Fruit fly (Drosophila melanogaster) whole organism, wandering third instar larva: Measurements from ENCODE around the gene Uch-L5R.

Experiments
- Abd-B ChIP-seq: fragments of >200 bp; optimal IDR thresholded peaks from 2 replicates; lab custom pipeline; 2017; ENCODE audit warnings: missing biosample characterization, missing genetic modification characterization
- CG32264 ChIP-seq: fragments of 200-800 bp; sonication (Bioruptor generic); optimal IDR thresholded peaks from 2 replicates; lab custom pipeline; 2016; ENCODE audit warnings: missing biosample characterization, missing genetic modification characterization
- CG9705 ChIP-seq: fragments of 200-800 bp; sonication (Bioruptor generic); optimal IDR thresholded peaks from 2 replicates; lab custom pipeline; 2018; ENCODE audit warnings: missing biosample characterization, mild to moderate bottlenecking, missing genetic modification characterization
- CrebA ChIP-seq: fragments of 200-800 bp; sonication (Bioruptor generic); optimal IDR thresholded peaks from 2 replicates; lab custom pipeline; 2016; ENCODE audit warnings: missing biosample characterization, mild to moderate bottlenecking, missing genetic modification characterization, borderline replicate concordance
- Dfd ChIP-seq: fragments of >200 bp; optimal IDR thresholded peaks from 2 replicates; lab custom pipeline; 2017; ENCODE audit warnings: missing biosample characterization, missing genetic modification characterization
- Dif ChIP-seq: fragments of 200-275, 200-300 bp; sonication (Bioruptor generic); optimal IDR thresholded peaks from 2 replicates; lab custom pipeline; 2018; ENCODE audit warnings: missing biosample characterization, missing genetic modification characterization; ENCODE audit not compliant: partially characterized antibody
- GATAd ChIP-seq: sonication (Bioruptor generic); optimal IDR thresholded peaks from 2 replicates; lab custom pipeline; 2016; ENCODE audit warnings: missing biosample characterization, missing genetic modification characterization
- HLH106 ChIP-seq: fragments of 200-800 bp; optimal IDR thresholded peaks from 3 replicates; lab custom pipeline; 2019; ENCODE audit warnings: missing biosample characterization, mild to moderate bottlenecking, missing genetic modification characterization, moderate library complexity
- Hnf4 ChIP-seq: fragments of 200-800 bp; sonication (Bioruptor generic); optimal IDR thresholded peaks from 2 replicates; lab custom pipeline; 2016; ENCODE audit warnings: missing biosample characterization, mild to moderate bottlenecking, missing genetic modification characterization
- Hr78 ChIP-seq: fragments of >200 bp; optimal IDR thresholded peaks from 2 replicates; lab custom pipeline; 2017; ENCODE audit warnings: missing biosample characterization, missing genetic modification characterization
- Hr83 ChIP-seq: fragments of 200-300 bp; sonication (Bioruptor generic); optimal IDR thresholded peaks from 2 replicates; lab custom pipeline; 2016; ENCODE audit warnings: missing biosample characterization, mild to moderate bottlenecking, missing genetic modification characterization, moderate library complexity; ENCODE audit not compliant: poor library complexity, severe bottlenecking
- Jra ChIP-seq: sonication (Bioruptor generic); optimal IDR thresholded peaks from 2 replicates; lab custom pipeline; 2016; ENCODE audit warnings: missing biosample characterization, missing genetic modification characterization
- Mio ChIP-seq: sonication (Bioruptor generic); optimal IDR thresholded peaks from 2 replicates; lab custom pipeline; 2016; ENCODE audit warnings: missing biosample characterization, missing genetic modification characterization
- Myc ChIP-seq: fragments of >200 bp; optimal IDR thresholded peaks from 2 replicates; lab custom pipeline; 2017
- N ChIP-seq: fragments of >200 bp; optimal IDR thresholded peaks from 2 replicates; lab custom pipeline; 2018; ENCODE audit warnings: missing biosample characterization, missing external identifiers, missing genetic modification characterization
- Rel ChIP-seq, 2 experiments: fragments of 200-800 bp; sonication (Bioruptor generic) in 1 of 2; optimal IDR thresholded peaks; 2 replicates in 1 of 2; 3 replicates in 1 of 2; lab custom pipeline; 2016 to 2019; ENCODE audit warnings: mild to moderate bottlenecking in 2 of 2, missing biosample characterization in 2 of 2, missing genetic modification characterization in 2 of 2, moderate library complexity in 1 of 2
- Sp1 ChIP-seq: fragments of 200-800 bp; sonication (Bioruptor generic); optimal IDR thresholded peaks from 3 replicates; lab custom pipeline; 2019; ENCODE audit warnings: missing biosample characterization, mild to moderate bottlenecking, missing genetic modification characterization, moderate library complexity
- Vsx2 ChIP-seq: fragments of 200-300, 225-300 bp; sonication (Bioruptor generic); optimal IDR thresholded peaks from 2 replicates; lab custom pipeline; 2018; ENCODE audit warnings: missing biosample characterization, missing genetic modification characterization; ENCODE audit not compliant: partially characterized antibody
- br ChIP-seq: fragments of 200-800 bp; sonication (Bioruptor generic); optimal IDR thresholded peaks from 2 replicates; lab custom pipeline; 2016; ENCODE audit warnings: missing biosample characterization, missing genetic modification characterization
- brk ChIP-seq: fragments of 200-800 bp; sonication (Bioruptor generic); optimal IDR thresholded peaks from 2 replicates; lab custom pipeline; 2016; ENCODE audit warnings: missing biosample characterization, mild to moderate bottlenecking, missing genetic modification characterization
- dl ChIP-seq, 2 experiments: fragments of 175-275, 200-275 bp in 1 of 2; fragments of 200-275 bp in 1 of 2; sonication (Bioruptor generic); optimal IDR thresholded peaks; lab custom pipeline; 2018; ENCODE audit warnings: mild to moderate bottlenecking in 2 of 2, missing biosample characterization in 2 of 2, missing genetic modification characterization in 2 of 2, moderate library complexity in 2 of 2; ENCODE audit not compliant: partially characterized antibody in 2 of 2, insufficient read depth in 1 of 2
- dmrt93B ChIP-seq: fragments of 200-800 bp; sonication (Bioruptor generic); optimal IDR thresholded peaks from 2 replicates; lab custom pipeline; 2018; ENCODE audit warnings: missing biosample characterization, mild to moderate bottlenecking, missing genetic modification characterization
- dsf ChIP-seq: sonication (Bioruptor generic); optimal IDR thresholded peaks from 2 replicates; lab custom pipeline; 2016; ENCODE audit warnings: missing biosample characterization, missing genetic modification characterization, borderline replicate concordance
- ey ChIP-seq: fragments of 200-800 bp; sonication (Bioruptor generic); optimal IDR thresholded peaks from 2 replicates; lab custom pipeline; 2016; ENCODE audit warnings: missing biosample characterization, missing genetic modification characterization
- fru ChIP-seq: fragments of 200-800 bp; sonication (Bioruptor generic); optimal IDR thresholded peaks from 3 replicates; lab custom pipeline; 2016; ENCODE audit warnings: missing biosample characterization, mild to moderate bottlenecking, missing genetic modification characterization
- h ChIP-seq: fragments of 200-800 bp; sonication (Bioruptor generic); optimal IDR thresholded peaks from 3 replicates; lab custom pipeline; 2016; ENCODE audit warnings: missing biosample characterization, mild to moderate bottlenecking, missing genetic modification characterization
- jim ChIP-seq: fragments of 175-275, 200-325 bp; sonication (Bioruptor generic); optimal IDR thresholded peaks from 2 replicates; lab custom pipeline; 2016; ENCODE audit warnings: missing biosample characterization, mild to moderate bottlenecking, missing genetic modification characterization
- lola ChIP-seq: fragments of >200 bp; optimal IDR thresholded peaks from 2 replicates; lab custom pipeline; 2017; ENCODE audit warnings: missing biosample characterization, missing genetic modification characterization
- pan ChIP-seq: fragments of >200 bp; optimal IDR thresholded peaks from 2 replicates; lab custom pipeline; 2017
- psq ChIP-seq: fragments of 200-800 bp; sonication (Bioruptor generic); optimal IDR thresholded peaks from 3 replicates; lab custom pipeline; 2017; ENCODE audit warnings: missing biosample characterization, mild to moderate bottlenecking, missing genetic modification characterization, moderate library complexity
- rgr ChIP-seq: fragments of 200-800 bp; sonication (Bioruptor generic); optimal IDR thresholded peaks from 3 replicates; lab custom pipeline; 2016; ENCODE audit warnings: missing biosample characterization, mild to moderate bottlenecking, missing genetic modification characterization
- sage ChIP-seq: fragments of 200-800 bp; sonication (Bioruptor generic); optimal IDR thresholded peaks from 2 replicates; lab custom pipeline; 2016; ENCODE audit warnings: missing biosample characterization, mild to moderate bottlenecking, missing genetic modification characterization
- sv ChIP-seq: fragments of 200-800 bp; sonication (Bioruptor generic); optimal IDR thresholded peaks from 3 replicates; lab custom pipeline; 2016; ENCODE audit warnings: missing biosample characterization, missing genetic modification characterization
- tai ChIP-seq: sonication (Bioruptor generic); optimal IDR thresholded peaks from 2 replicates; lab custom pipeline; 2016; ENCODE audit warnings: missing biosample characterization, missing genetic modification characterization
- usp ChIP-seq: fragments of >200 bp; optimal IDR thresholded peaks from 2 replicates; lab custom pipeline; 2017; ENCODE audit warnings: missing biosample characterization, missing genetic modification characterization
- woc ChIP-seq: sonication (Bioruptor generic); optimal IDR thresholded peaks from 2 replicates; lab custom pipeline; 2016; ENCODE audit warnings: missing biosample characterization, mild to moderate bottlenecking, missing genetic modification characterization

The Uch-L5R gene

dm6 chrX:12056535-12056934, at the start of gene Uch-L5R:
Gene Uch-L5R, minus strand, starts transcription at chrX:12056635.
- no peak for TF ChIP-seq sage (GFP tag; lab: Kevin White, UChicago)
- TF ChIP-seq CrebA = no peak
- no peak for TF ChIP-seq brk (GFP tag; lab: Kevin White, UChicago)
- TF ChIP-seq h (GFP tag; lab: Kevin White, UChicago) = no peak
- no peak for TF ChIP-seq sv (GFP tag; lab: Kevin White, UChicago)
- no peak for TF ChIP-seq Hnf4
- TF ChIP-seq Sp1 (GFP tag; lab: Kevin White, UChicago) = no peak
- TF ChIP-seq N (GFP tag; lab: Kevin White, UChicago) = no peak
- TF ChIP-seq dmrt93B (GFP tag; lab: Kevin White, UChicago) = no peak
- no peak for TF ChIP-seq CG9705
- no peak for TF ChIP-seq Vsx2 (GFP tag; lab: Kevin White, UChicago)
- no peak for TF ChIP-seq Myc (lab: Kevin White, UChicago)
- TF ChIP-seq Rel (GFP tag; optimal IDR thresholded peaks at IDR 0.05; lab: Kevin White, UChicago) = no peak
- TF ChIP-seq Rel (tag; optimal IDR thresholded peaks at IDR 0.05; lab: Kevin White, UChicago) = no peak
- TF ChIP-seq Mio (GFP tag; lab: Kevin White, UChicago) = no peak
- TF ChIP-seq dsf = no peak
- no peak for TF ChIP-seq usp
- no peak for TF ChIP-seq pan (lab: Kevin White, UChicago)
- TF ChIP-seq ey (GFP tag; lab: Kevin White, UChicago) = no peak
- no peak for TF ChIP-seq Dif (GFP tag; lab: Kevin White, UChicago)

DNA sequence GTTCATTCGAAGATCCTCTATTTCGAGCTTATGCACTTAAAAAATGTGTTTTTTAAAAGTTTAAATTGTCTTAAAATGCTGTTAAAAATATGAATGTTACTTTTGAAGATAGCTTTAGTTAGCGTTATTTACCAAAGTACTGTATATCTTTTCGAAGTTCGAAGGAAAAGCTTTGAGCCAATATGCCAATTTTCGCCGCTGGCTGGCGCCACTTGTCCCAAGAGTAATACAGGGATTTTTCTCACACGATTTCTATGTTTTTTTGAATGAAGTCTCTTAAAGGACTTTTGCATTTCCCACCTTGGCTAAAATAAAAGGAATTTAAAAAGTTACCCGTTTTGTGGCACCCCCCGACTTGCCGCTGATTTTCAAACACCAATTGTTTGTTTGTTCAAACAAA, 47.8 kb upstream of the Uch-L5R start:
- no peak for TF ChIP-seq GATAd (GFP tag; lab: Kevin White, UChicago)
- no peak for TF ChIP-seq Jra (GFP tag; lab: Kevin White, UChicago)
- no peak for TF ChIP-seq dmrt93B (GFP tag; lab: Kevin White, UChicago)
- no peak for TF ChIP-seq brk (GFP tag; lab: Kevin White, UChicago)
- TF ChIP-seq N (GFP tag; lab: Kevin White, UChicago) = no peak
- TF ChIP-seq dsf = no peak
- no peak for TF ChIP-seq Hr83 (GFP tag; lab: Kevin White, UChicago)
- no peak for TF ChIP-seq psq (GFP tag; lab: Kevin White, UChicago)
- TF ChIP-seq Hnf4 = no peak
- no peak for TF ChIP-seq Vsx2 (GFP tag; lab: Kevin White, UChicago)
- TF ChIP-seq CrebA = no peak
- no peak for TF ChIP-seq Dfd (GFP tag; lab: Kevin White, UChicago)
- TF ChIP-seq Abd-B (GFP tag; lab: Kevin White, UChicago) = no peak
- no peak for TF ChIP-seq rgr
- no peak for TF ChIP-seq lola (GFP tag; lab: Kevin White, UChicago)
- TF ChIP-seq br (GFP tag; lab: Kevin White, UChicago) = no peak
- TF ChIP-seq Mio (GFP tag; lab: Kevin White, UChicago) = no peak

dm6 chrX:12103740-12104139, 47.3 kb upstream of the Uch-L5R start, which contains the start of gene CG11356:
Gene CG11356, minus strand, starts transcription at chrX:12103840.
- TF ChIP-seq Dfd (GFP tag; lab: Kevin White, UChicago) (no peak), h (GFP tag; lab: Kevin White, UChicago) (no peak), CG9705 (no peak), woc (GFP tag; lab: Kevin White, UChicago) (no peak), psq (GFP tag; lab: Kevin White, UChicago) (no peak), Mio (GFP tag; lab: Kevin White, UChicago) (no peak), Vsx2 (GFP tag; lab: Kevin White, UChicago) (no peak), sv (GFP tag; lab: Kevin White, UChicago) (no peak), CrebA (no peak), Sp1 (GFP tag; lab: Kevin White, UChicago) (no peak), Dif (GFP tag; lab: Kevin White, UChicago) (no peak), N (GFP tag; lab: Kevin White, UChicago) (no peak), brk (GFP tag; lab: Kevin White, UChicago) (no peak), dmrt93B (GFP tag; lab: Kevin White, UChicago) (no peak), tai (no peak), rgr (no peak), Hr78 (no peak), fru (no peak), dsf (no peak), HLH106 (tag; lab: Kevin White, UChicago) (no peak)

DNA sequence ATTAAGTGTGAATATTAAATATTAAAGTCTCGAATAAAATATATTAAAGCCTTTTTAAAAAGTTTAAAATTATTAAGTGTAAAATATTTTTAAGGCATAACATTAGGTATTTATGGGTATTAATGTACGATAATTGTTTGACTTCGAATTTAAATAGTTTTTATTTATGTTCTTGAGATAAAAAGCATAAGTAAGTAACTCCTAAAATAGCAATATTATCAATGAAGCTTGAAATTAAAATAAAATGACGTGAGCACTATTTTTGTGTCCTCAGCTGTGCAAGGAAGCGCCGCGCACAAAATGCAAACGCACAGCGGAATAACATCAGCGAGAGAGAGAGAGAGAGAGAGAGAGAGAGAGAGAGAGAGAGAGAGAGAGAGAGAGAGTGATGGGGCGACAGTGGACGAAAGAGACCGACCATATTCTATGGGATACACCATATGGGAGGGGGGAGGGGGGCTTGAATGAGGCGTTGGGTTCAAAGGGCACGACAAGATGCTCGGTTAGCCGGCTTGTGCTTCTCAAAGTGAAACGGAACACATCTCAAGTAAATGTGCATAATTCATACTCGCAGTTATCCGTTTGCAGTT, 33.9 kb upstream of the Uch-L5R start:
- TF ChIP-seq Jra (GFP tag; lab: Kevin White, UChicago) (no peak), br (GFP tag; lab: Kevin White, UChicago) (no peak), Dfd (GFP tag; lab: Kevin White, UChicago) (no peak), CG32264 (GFP tag; lab: Kevin White, UChicago) (no peak), h (GFP tag; lab: Kevin White, UChicago) (no peak), brk (GFP tag; lab: Kevin White, UChicago) (no peak), woc (GFP tag; lab: Kevin White, UChicago) (no peak), lola (GFP tag; lab: Kevin White, UChicago) (no peak), dl (GFP tag; optimal IDR thresholded peaks at IDR 0.05; lab: Kevin White, UChicago; ENCODE audit: insufficient read depth in 1 of 2, partially characterized antibody in 2 of 2) (no peak), Abd-B (GFP tag; lab: Kevin White, UChicago) (no peak), tai (no peak), rgr (no peak), sv (GFP tag; lab: Kevin White, UChicago) (no peak), Vsx2 (GFP tag; lab: Kevin White, UChicago) (no peak), Hnf4 (no peak), usp (no peak), GATAd (GFP tag; lab: Kevin White, UChicago) (no peak), jim (GFP tag; lab: Kevin White, UChicago) (no peak), Rel (GFP tag; optimal IDR thresholded peaks at IDR 0.05; lab: Kevin White, UChicago) (no peak), Rel (tag; optimal IDR thresholded peaks at IDR 0.05; lab: Kevin White, UChicago) (no peak)
- TF ChIP-seq, all 38 proteins: peak for 0
